Fruit fly (Drosophila melanogaster) whole organism, embryonic: ENCODE measurements around the gene CG34327.

Source experiments
- CG6654 ChIP-seq: fragments of 200-800 bp; sonication (Bioruptor generic); optimal IDR thresholded peaks from 2 replicates; lab custom pipeline; 2017; ENCODE audit warnings: missing biosample characterization, mild to moderate bottlenecking, missing genetic modification characterization
- danr ChIP-seq: fragments of 200-800 bp; sonication (Bioruptor generic); IDR thresholded peaks from 2 replicates; pipeline ENCODE4 v1.3.6; 2022; ENCODE audit warnings: missing biosample characterization, missing genetic modification characterization
- dati ChIP-seq: fragments of 200-800 bp; sonication (Bioruptor generic); IDR thresholded peaks from 2 replicates; pipeline ENCODE4 v1.3.6; 2022; ENCODE audit warnings: missing biosample characterization, missing genetic modification characterization
- gsb-n ChIP-seq: fragments of 200-800 bp; sonication (Bioruptor generic); optimal IDR thresholded peaks from 3 replicates; lab custom pipeline; 2018; ENCODE audit warnings: missing biosample characterization, mild to moderate bottlenecking, missing genetic modification characterization
- org-1 ChIP-seq: fragments of 200-800 bp; sonication (Bioruptor generic); optimal IDR thresholded peaks from 2 replicates; lab custom pipeline; 2017; ENCODE audit warnings: missing biosample characterization, missing genetic modification characterization
- pros ChIP-seq: fragments of 200-800 bp; sonication (Bioruptor generic); optimal IDR thresholded peaks from 3 replicates; lab custom pipeline; 2019; ENCODE audit warnings: missing biosample characterization, mild to moderate bottlenecking, missing genetic modification characterization, moderate library complexity
- yki ChIP-seq: fragments of >200 bp; optimal IDR thresholded peaks from 3 replicates; lab custom pipeline; 2018
- zfh2 ChIP-seq: fragments of 200-800 bp; sonication (Bioruptor generic); optimal IDR thresholded peaks from 2 replicates; lab custom pipeline; 2016; ENCODE audit warnings: missing biosample characterization, missing genetic modification characterization

DNA sequence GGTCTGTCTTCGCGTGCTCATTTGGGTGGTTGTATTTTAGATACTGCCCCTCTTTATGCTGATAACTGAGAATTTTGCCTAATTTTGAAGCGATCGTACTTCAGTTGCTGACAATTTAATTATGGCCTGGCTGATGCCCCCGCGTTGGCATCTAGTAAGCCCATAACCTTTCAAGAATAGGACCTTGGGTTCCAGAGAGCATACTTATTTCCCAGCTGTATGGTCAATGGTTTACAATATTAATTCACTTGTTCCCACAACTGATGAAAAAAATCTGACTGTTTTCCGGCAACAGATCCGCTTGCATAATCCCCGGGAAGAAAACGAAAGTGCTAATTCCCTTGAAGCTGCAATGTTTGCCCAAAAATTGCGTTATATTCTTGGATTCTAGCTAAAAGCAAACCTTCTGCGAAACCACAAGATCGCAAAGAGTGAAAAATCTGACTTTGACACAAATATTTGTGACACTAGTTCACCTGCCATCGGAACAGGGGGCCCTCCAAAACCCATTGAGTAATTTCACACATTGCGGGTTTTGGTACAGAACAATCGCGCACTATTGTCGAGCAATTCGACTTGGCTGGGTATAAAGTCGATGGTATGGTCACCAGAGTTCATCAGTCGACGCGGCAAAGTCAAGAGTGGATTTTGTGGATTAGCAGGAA lies 21.0 kb downstream of the CG34327 start, which contains the start of the genes TTLL1A and CG5070:
- no peak for TF ChIP-seq yki (lab: Kevin White, UChicago)
- TF ChIP-seq dati (GFP tag; lab: Robert Waterston, UW), result no peak
- TF ChIP-seq danr (GFP tag; lab: Robert Waterston, UW), result no peak
- no peak for TF ChIP-seq org-1 (GFP tag; lab: Kevin White, UChicago)
- TF ChIP-seq gsb-n (tag; lab: Kevin White, UChicago), result no peak
- TF ChIP-seq zfh2 (GFP tag; lab: Kevin White, UChicago), result no peak
- TF ChIP-seq CG6654 (GFP tag; lab: Kevin White, UChicago), result no peak
- TF ChIP-seq pros (GFP tag; lab: Kevin White, UChicago), result no peak
